Worm (Caenorhabditis elegans) whole organism, late embryonic: ENCODE measurements around the gene dhs-15.

Source experiments
- C08G9.2 ChIP-seq: sonication (generic microtip); optimal IDR thresholded peaks from 2 replicates; lab custom pipeline; 2016; ENCODE audit warnings: mild to moderate bottlenecking, missing genetic modification characterization, moderate library complexity, missing compliant biosample characterization
- C38D4.7 ChIP-seq: fragments of 200-800 bp; sonication (Bioruptor generic); optimal IDR thresholded peaks from 2 replicates; lab custom pipeline; 2018; ENCODE audit warnings: mild to moderate bottlenecking, missing genetic modification characterization, moderate library complexity, missing compliant biosample characterization
- T23F11.4 ChIP-seq: fragments of 200-800 bp; sonication (Bioruptor generic); optimal IDR thresholded peaks from 2 replicates; lab custom pipeline; 2018; ENCODE audit warnings: mild to moderate bottlenecking, missing genetic modification characterization, missing compliant biosample characterization
- ama-1 ChIP-seq: fragments of 150-350 bp; optimal IDR thresholded peaks from 2 replicates; lab custom pipeline; 2014
- ceh-18 ChIP-seq: sonication (generic microtip); optimal IDR thresholded peaks from 2 replicates; lab custom pipeline; 2016; ENCODE audit warnings: missing genetic modification characterization, missing compliant biosample characterization
- ceh-2 ChIP-seq: sonication (generic microtip); optimal IDR thresholded peaks from 2 replicates; lab custom pipeline; 2016; ENCODE audit warnings: missing genotype, missing genetic modification characterization, missing compliant biosample characterization
- ceh-30 ChIP-seq: fragments of 150-350 bp; optimal IDR thresholded peaks from 2 replicates; lab custom pipeline; 2014; ENCODE audit warnings: missing biosample characterization, missing genetic modification characterization
- dve-1 ChIP-seq: sonication (generic microtip); optimal IDR thresholded peaks from 2 replicates; lab custom pipeline; 2017; ENCODE audit warnings: antibody characterized with exemption, mild to moderate bottlenecking, missing genetic modification characterization, missing compliant biosample characterization
- elt-2 ChIP-seq: sonication (generic microtip); optimal IDR thresholded peaks from 2 replicates; lab custom pipeline; 2016; ENCODE audit warnings: missing genetic modification reagents, missing genetic modification characterization, missing compliant biosample characterization
- elt-4 ChIP-seq: sonication (generic microtip); optimal IDR thresholded peaks from 2 replicates; lab custom pipeline; 2016; ENCODE audit warnings: missing genetic modification characterization, missing compliant biosample characterization
- ets-4 ChIP-seq: sonication (generic microtip); optimal IDR thresholded peaks from 2 replicates; lab custom pipeline; 2016; ENCODE audit warnings: missing genetic modification characterization, missing compliant biosample characterization
- fax-1 ChIP-seq: sonication (generic microtip); optimal IDR thresholded peaks from 2 replicates; lab custom pipeline; 2016; ENCODE audit warnings: missing genotype, missing genetic modification characterization, missing compliant biosample characterization
- hlh-13 ChIP-seq: fragments of 200-800 bp; sonication (Bioruptor generic); optimal IDR thresholded peaks from 2 replicates; lab custom pipeline; 2018; ENCODE audit warnings: mild to moderate bottlenecking, missing genetic modification characterization, missing compliant biosample characterization
- hlh-15 ChIP-seq: sonication (generic microtip); optimal IDR thresholded peaks from 2 replicates; lab custom pipeline; 2016; ENCODE audit warnings: missing genetic modification characterization, missing compliant biosample characterization
- hlh-30 ChIP-seq: sonication (generic microtip); optimal IDR thresholded peaks from 2 replicates; lab custom pipeline; 2017; ENCODE audit warnings: antibody characterized with exemption, missing genetic modification characterization, missing compliant biosample characterization; ENCODE audit not compliant: insufficient read depth
- mec-3 ChIP-seq: sonication (generic microtip); optimal IDR thresholded peaks from 2 replicates; lab custom pipeline; 2016; ENCODE audit warnings: borderline replicate concordance, missing genetic modification characterization, missing compliant biosample characterization
- nfya-1 ChIP-seq: sonication (generic microtip); optimal IDR thresholded peaks from 2 replicates; lab custom pipeline; 2017; ENCODE audit warnings: missing genetic modification characterization, mild to moderate bottlenecking, missing compliant biosample characterization, antibody characterized with exemption, moderate library complexity
- nhr-11 ChIP-seq: fragments of 150-350 bp; optimal IDR thresholded peaks from 2 replicates; lab custom pipeline; 2014; ENCODE audit warnings: missing biosample characterization, missing genetic modification characterization
- npax-4 ChIP-seq: sonication (generic microtip); optimal IDR thresholded peaks from 2 replicates; lab custom pipeline; 2016; ENCODE audit warnings: missing genetic modification characterization, missing compliant biosample characterization
- odd-2 ChIP-seq: sonication (generic microtip); optimal IDR thresholded peaks from 2 replicates; lab custom pipeline; 2017; ENCODE audit warnings: antibody characterized with exemption, mild to moderate bottlenecking, missing genetic modification characterization, missing compliant biosample characterization
- pha-2 ChIP-seq: sonication (generic microtip); optimal IDR thresholded peaks from 2 replicates; lab custom pipeline; 2017; ENCODE audit warnings: mild to moderate bottlenecking, missing genetic modification characterization, missing compliant biosample characterization
- ref-2 ChIP-seq: sonication (generic microtip); optimal IDR thresholded peaks from 2 replicates; lab custom pipeline; 2016; ENCODE audit warnings: missing genetic modification characterization, missing compliant biosample characterization
- rnt-1 ChIP-seq: sonication (generic microtip); optimal IDR thresholded peaks from 2 replicates; lab custom pipeline; 2016; ENCODE audit warnings: missing genetic modification characterization, missing compliant biosample characterization
- sdc-2 ChIP-seq: sonication (generic microtip); optimal IDR thresholded peaks from 2 replicates; lab custom pipeline; 2016; ENCODE audit warnings: missing genotype, missing genetic modification characterization, missing compliant biosample characterization
- sox-2 ChIP-seq: fragments of 200-800 bp; sonication (Bioruptor generic); IDR thresholded peaks from 2 replicates; pipeline ENCODE4 v1.3.6; 2022; ENCODE audit warnings: missing genetic modification reagents, missing genetic modification characterization, missing compliant biosample characterization
- sox-4 ChIP-seq: sonication (generic microtip); optimal IDR thresholded peaks from 2 replicates; lab custom pipeline; 2017; ENCODE audit warnings: mild to moderate bottlenecking, missing genetic modification characterization, inconsistent platforms, missing compliant biosample characterization
- tbx-2 ChIP-seq: sonication (generic microtip); optimal IDR thresholded peaks from 2 replicates; lab custom pipeline; 2016; ENCODE audit warnings: missing genetic modification characterization, missing compliant biosample characterization
- ttx-3 ChIP-seq: sonication (generic microtip); optimal IDR thresholded peaks from 2 replicates; lab custom pipeline; 2016; ENCODE audit warnings: missing genetic modification reagents, missing genetic modification characterization, missing compliant biosample characterization
- unc-3 ChIP-seq, 2 experiments: fragments of 200-800 bp in 1 of 2; sonication (Bioruptor generic) in 1 of 2; sonication (generic microtip) in 1 of 2; conservative IDR thresholded peaks in 1 of 2; optimal IDR thresholded peaks in 1 of 2; 2 replicates each; pipeline versions ENCODE4 v1.3.6 to Lab custom; 2016 to 2022; ENCODE audit warnings: missing compliant biosample characterization in 2 of 2, missing genetic modification characterization in 2 of 2, missing genetic modification reagents in 1 of 2
- unc-42 ChIP-seq: sonication (generic microtip); optimal IDR thresholded peaks from 2 replicates; lab custom pipeline; 2016; ENCODE audit warnings: missing genotype, missing genetic modification characterization, missing compliant biosample characterization
- unc-55 ChIP-seq: sonication (generic microtip); optimal IDR thresholded peaks from 2 replicates; lab custom pipeline; 2017; ENCODE audit warnings: missing biosample characterization, missing genetic modification reagents, missing genetic modification characterization
- ztf-16 ChIP-seq: sonication (generic microtip); optimal IDR thresholded peaks from 2 replicates; lab custom pipeline; 2017; ENCODE audit warnings: missing genetic modification characterization, missing compliant biosample characterization

The dhs-15 gene

ce11 chrV:2771560-2771959 is 1.9 kb upstream of the dhs-15 start, which contains the start of gene srh-56:
TSS of gene srh-56 (plus strand) at chrV:2771860.
- TF ChIP-seq unc-55 (no peak), nhr-11 (tag; lab: Kevin White, UChicago) (no peak), npax-4 (no peak), ceh-18 (tag; lab: Kevin White, UChicago) (no peak)

ce11 chrV:2767465-2767864 is 2.2 kb downstream of the dhs-15 start, which contains the start of gene R05D8.9:
TSS of gene R05D8.9 (minus strand) at chrV:2767565.
- no peak for TF ChIP-seq unc-42 (tag; lab: Kevin White, UChicago)
- TF ChIP-seq ceh-18 (tag; lab: Kevin White, UChicago): no peak
- TF ChIP-seq ttx-3 (tag; lab: Kevin White, UChicago): no peak
- no peak for TF ChIP-seq fax-1 (tag; lab: Kevin White, UChicago)
- TF ChIP-seq unc-3 (GFP tag; conservative IDR thresholded peaks at IDR 0.05; lab: Robert Waterston, UW): no peak
- TF ChIP-seq unc-3 (tag; optimal IDR thresholded peaks at IDR 0.05; lab: Kevin White, UChicago): no peak
- no peak for TF ChIP-seq ztf-16
- TF ChIP-seq sox-2: no peak
- no peak for TF ChIP-seq sox-4 (tag; lab: Kevin White, UChicago)

- TF ChIP-seq nfya-1 (tag; lab: Kevin White, UChicago): no peak
- no peak for TF ChIP-seq hlh-13 (GFP tag; lab: Kevin White, UChicago)
- TF ChIP-seq sox-4 (tag; lab: Kevin White, UChicago): no peak
- no peak for TF ChIP-seq ttx-3 (tag; lab: Kevin White, UChicago)
- TF ChIP-seq C38D4.7 (GFP tag; lab: Kevin White, UChicago): no peak
- no peak for TF ChIP-seq nhr-11 (tag; lab: Kevin White, UChicago)
- TF ChIP-seq mec-3 (tag; lab: Kevin White, UChicago): no peak
Measured at ce11 chrV:2765052-2765451, 4.6 kb downstream of the dhs-15 start, which contains the start of gene dhs-14. TSS of gene dhs-14 (minus strand) at chrV:2765200.

ce11 chrV:2763105-2763504 is 6.5 kb downstream of the dhs-15 start, which contains the start of gene R05D8.7:
TSS of gene R05D8.7 (minus strand) at chrV:2763208.
- no peak for TF ChIP-seq hlh-15 (tag; lab: Kevin White, UChicago)
- no peak for TF ChIP-seq elt-4
- TF ChIP-seq ref-2 (tag; lab: Kevin White, UChicago): no peak

- TF ChIP-seq sox-4 (tag; lab: Kevin White, UChicago): no peak
- TF ChIP-seq T23F11.4 (GFP tag; lab: Kevin White, UChicago): no peak
- no peak for TF ChIP-seq ceh-2 (tag; lab: Kevin White, UChicago)
- no peak for TF ChIP-seq ets-4 (tag; lab: Kevin White, UChicago)
- no peak for TF ChIP-seq odd-2 (tag; lab: Kevin White, UChicago)
- no peak for TF ChIP-seq ceh-18 (tag; lab: Kevin White, UChicago)
- no peak for TF ChIP-seq pha-2 (tag; lab: Kevin White, UChicago)
- TF ChIP-seq ceh-30 (tag; lab: Kevin White, UChicago): no peak
- TF ChIP-seq unc-55: no peak
Measured at ce11 chrV:2761470-2761869, 8.2 kb downstream of the dhs-15 start.

ce11 chrV:2759456-2759855 is 10.2 kb downstream of the dhs-15 start, which contains the start of gene srg-58:
TSS of gene srg-58 (minus strand) at chrV:2759556.
- TF ChIP-seq hlh-30 (tag; lab: Kevin White, UChicago): no peak
- no peak for TF ChIP-seq C08G9.2 (tag; lab: Kevin White, UChicago)
- no peak for TF ChIP-seq ceh-30 (tag; lab: Kevin White, UChicago)
- no peak for TF ChIP-seq sdc-2 (tag; lab: Kevin White, UChicago)
- no peak for TF ChIP-seq dve-1
- TF ChIP-seq ama-1 (lab: Kevin White, UChicago): no peak
- no peak for TF ChIP-seq tbx-2 (tag; lab: Kevin White, UChicago)
- no peak for TF ChIP-seq elt-2 (tag; lab: Kevin White, UChicago)
- no peak for TF ChIP-seq rnt-1 (tag; lab: Kevin White, UChicago)
- no peak for TF ChIP-seq T23F11.4 (GFP tag; lab: Kevin White, UChicago)
